Worm (Caenorhabditis elegans) whole organism, young adult: ENCODE data around the gene C39B10.3.
A peak's percentile ranks its signal among the peaks of the same experiment; 100 is the strongest.

Experiments
- Y53G8AR.9 ChIP-seq: fragments of 200-800 bp; sonication (Bioruptor generic); conservative IDR thresholded peaks from 2 replicates; pipeline ENCODE4 v1.3.6; 2022; ENCODE audit warnings: missing genetic modification reagents, missing genetic modification characterization, missing compliant biosample characterization
- ceh-100 ChIP-seq: fragments of 200-800 bp; sonication (Bioruptor generic); IDR thresholded peaks from 2 replicates; pipeline ENCODE4 v1.3.6; 2022; ENCODE audit warnings: missing genetic modification reagents, missing genetic modification characterization, missing compliant biosample characterization
- egrh-3 ChIP-seq: fragments of 200-800 bp; sonication (Bioruptor generic); IDR thresholded peaks from 2 replicates; pipeline ENCODE4 v1.3.6; 2022; ENCODE audit warnings: missing genetic modification reagents, missing genetic modification characterization, missing compliant biosample characterization
- ekl-4 ChIP-seq: fragments of 200-800 bp; sonication (Bioruptor generic); IDR thresholded peaks from 2 replicates; pipeline ENCODE4 v1.3.6; 2022; ENCODE audit warnings: missing genetic modification reagents, missing genetic modification characterization, missing compliant biosample characterization
- unc-130 ChIP-seq: sonication (generic microtip); optimal IDR thresholded peaks from 2 replicates; lab custom pipeline; 2016; ENCODE audit warnings: missing genetic modification reagents, missing genetic modification characterization, missing compliant biosample characterization
- unc-62 ChIP-seq: fragments of 150-350 bp; optimal IDR thresholded peaks from 2 replicates; lab custom pipeline; 2014; ENCODE audit warnings: missing biosample characterization, missing genetic modification reagents, missing genetic modification characterization

DNA sequence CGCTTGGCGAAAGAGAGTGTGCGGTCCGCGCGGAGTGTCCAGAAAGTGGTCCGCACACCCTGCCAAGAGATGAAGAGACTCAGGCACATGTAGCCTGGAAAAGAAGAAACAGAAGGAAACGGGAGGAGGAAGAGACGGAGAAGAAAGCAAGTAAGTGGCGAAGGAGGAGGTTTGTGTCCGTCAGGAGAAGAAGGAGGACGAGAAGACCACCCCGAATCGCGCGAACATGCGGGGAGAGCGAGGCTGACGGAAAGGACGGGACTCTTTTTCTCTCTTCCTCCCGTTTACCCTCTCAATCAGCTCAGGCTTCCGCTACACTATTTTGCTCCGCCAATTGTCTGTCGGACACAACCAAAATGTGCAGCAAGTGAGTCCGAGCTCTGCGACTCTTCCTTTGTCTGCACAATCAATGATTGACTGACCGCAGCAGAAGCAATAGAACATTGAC is 8.4 kb upstream of the C39B10.3 start:
- no peak for TF ChIP-seq ceh-100 (GFP tag; lab: Robert Waterston, UW)
- no peak for TF ChIP-seq ekl-4
- no peak for TF ChIP-seq unc-130 (GFP tag; lab: Kevin White, UChicago)
- TF ChIP-seq Y53G8AR.9 (GFP tag; lab: Robert Waterston, UW): no peak
- no peak for TF ChIP-seq unc-62
- TF ChIP-seq egrh-3 (GFP tag; lab: Robert Waterston, UW): peak; percentile 66; the same call in 1 of the 2 replicates
